Worm (Caenorhabditis elegans): ENCODE measurements around the gene T08B6.4.
"Not testable (repeated sequence)": the region's sequence is repeated elsewhere in the genome, so short reads cannot be mapped to it uniquely, and the experiment has no call there.

DNA sequence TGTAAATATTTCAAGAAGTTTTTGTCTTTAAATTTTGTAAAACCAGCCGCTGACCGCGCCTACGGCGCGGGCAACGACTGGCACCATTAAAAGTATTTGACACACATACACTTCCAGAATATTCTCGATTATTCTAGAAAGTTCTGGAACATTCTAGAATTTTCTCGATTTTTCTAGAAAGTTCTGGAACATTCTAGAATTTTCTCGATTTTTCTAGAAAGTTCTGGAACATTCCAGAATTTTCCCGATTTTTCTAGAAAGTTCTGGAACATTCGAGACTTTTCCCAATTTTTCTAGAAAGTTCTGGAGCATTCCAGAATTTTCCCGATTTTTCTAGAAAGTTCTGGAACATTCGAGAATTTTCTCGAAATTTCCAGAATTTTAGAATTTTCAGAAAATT is 15.1 kb downstream of the T08B6.4 start:
- not testable (repeated sequence) for TF ChIP-seq mxl-1 (tag; optimal IDR thresholded peaks at IDR 0.05); nfyb-1 (GFP tag; IDR thresholded peaks at IDR 0.05); lin-54 (GFP tag; optimal IDR thresholded peaks at IDR 0.05); unc-62 (GFP tag; optimal IDR thresholded peaks at IDR 0.05); madf-10 (tag; optimal IDR thresholded peaks at IDR 0.05); K12H6.12 (tag; optimal IDR thresholded peaks at IDR 0.05); ama-1 (optimal IDR thresholded peaks at IDR 0.05); ama-1 (GFP tag; optimal IDR thresholded peaks at IDR 0.05); F55B11.4 (tag; optimal IDR thresholded peaks at IDR 0.05; ENCODE audit: borderline replicate concordance, insufficient read depth); lin-35 (GFP tag; optimal IDR thresholded peaks at IDR 0.05); B0261.1 (tag; optimal IDR thresholded peaks at IDR 0.05); nhr-27 (tag; optimal IDR thresholded peaks at IDR 0.05)
